Fruit fly (Drosophila melanogaster) whole organism, embryonic: Measurements from ENCODE around the gene fry.

Experiments
- Antp ChIP-seq: fragments of 200-800 bp; sonication (Bioruptor generic); optimal IDR thresholded peaks from 3 replicates; lab custom pipeline; 2016; ENCODE audit warnings: missing biosample characterization, missing genetic modification characterization
- Atf-2 ChIP-seq: fragments of 200-800 bp; sonication (Bioruptor generic); optimal IDR thresholded peaks from 2 replicates; lab custom pipeline; 2016; ENCODE audit warnings: missing biosample characterization, missing genetic modification characterization
- BEAF-32 ChIP-seq: fragments of 200-800 bp; sonication (Bioruptor generic); optimal IDR thresholded peaks from 3 replicates; lab custom pipeline; 2017; ENCODE audit warnings: missing biosample characterization, missing genetic modification characterization, mild to moderate bottlenecking, moderate library complexity, missing genetic modification reagents
- CG10267 ChIP-seq: fragments of 200-800 bp; sonication (Bioruptor generic); optimal IDR thresholded peaks from 2 replicates; lab custom pipeline; 2018; ENCODE audit warnings: missing biosample characterization, mild to moderate bottlenecking, missing genetic modification characterization, moderate library complexity
- CG10462 ChIP-seq: fragments of 200-800 bp; sonication (Bioruptor generic); optimal IDR thresholded peaks from 2 replicates; lab custom pipeline; 2016; ENCODE audit warnings: missing biosample characterization, missing genetic modification characterization
- CG10543 ChIP-seq: fragments of 200-800 bp; sonication (Bioruptor generic); optimal IDR thresholded peaks from 3 replicates; lab custom pipeline; 2017; ENCODE audit warnings: missing biosample characterization, mild to moderate bottlenecking, missing genetic modification characterization, moderate library complexity
- CG11695 ChIP-seq: fragments of 200-800 bp; sonication (Bioruptor generic); IDR thresholded peaks from 3 replicates; pipeline ENCODE4 v1.3.6; 2022; ENCODE audit warnings: missing biosample characterization, missing genetic modification characterization
- CG11723 ChIP-seq: fragments of 200-800 bp; sonication (Bioruptor generic); optimal IDR thresholded peaks from 2 replicates; lab custom pipeline; 2017; ENCODE audit warnings: missing biosample characterization, mild to moderate bottlenecking, missing genetic modification characterization
- CG12659 ChIP-seq: fragments of 200-800 bp; sonication (Bioruptor generic); optimal IDR thresholded peaks from 3 replicates; lab custom pipeline; 2017; ENCODE audit warnings: mild to moderate bottlenecking, missing biosample characterization, missing genetic modification reagents, missing genetic modification characterization
- CG12942 ChIP-seq: fragments of 200-800 bp; sonication (Bioruptor generic); optimal IDR thresholded peaks from 3 replicates; lab custom pipeline; 2016; ENCODE audit warnings: missing biosample characterization, missing genetic modification characterization
- CG14014 ChIP-seq: fragments of 200-800 bp; sonication (Bioruptor generic); IDR thresholded peaks from 2 replicates; pipeline ENCODE4 v1.3.6; 2022; ENCODE audit warnings: missing biosample characterization, missing genetic modification characterization
- CG14050 ChIP-seq: fragments of 200-800 bp; sonication (Bioruptor generic); IDR thresholded peaks from 3 replicates; pipeline ENCODE4 v1.3.6; 2022; ENCODE audit warnings: missing biosample characterization, missing genetic modification characterization
- CG17361 ChIP-seq: fragments of 200-800 bp; sonication (Bioruptor generic); IDR thresholded peaks from 3 replicates; pipeline ENCODE4 v1.3.6; 2022; ENCODE audit warnings: missing biosample characterization, missing genetic modification characterization
- CG17802 ChIP-seq: fragments of 200-800 bp; sonication (Bioruptor generic); optimal IDR thresholded peaks from 2 replicates; lab custom pipeline; 2018; ENCODE audit warnings: missing biosample characterization, mild to moderate bottlenecking, missing genetic modification characterization, moderate library complexity
- CG1792 ChIP-seq: fragments of 200-800 bp; sonication (Bioruptor generic); optimal IDR thresholded peaks from 2 replicates; lab custom pipeline; 2016; ENCODE audit warnings: missing biosample characterization, missing genetic modification characterization
- CG2202 ChIP-seq: fragments of 200-800 bp; sonication (Bioruptor generic); optimal IDR thresholded peaks from 2 replicates; lab custom pipeline; 2018; ENCODE audit warnings: missing biosample characterization, mild to moderate bottlenecking, missing genetic modification characterization
- CG2712 ChIP-seq: fragments of 200-800 bp; optimal IDR thresholded peaks from 3 replicates; lab custom pipeline; 2019; ENCODE audit warnings: missing biosample characterization, mild to moderate bottlenecking, missing genetic modification characterization, moderate library complexity
- CG4424 ChIP-seq: fragments of 200-800 bp; sonication (Bioruptor generic); optimal IDR thresholded peaks from 3 replicates; lab custom pipeline; 2016; ENCODE audit warnings: missing biosample characterization, missing genetic modification characterization
- CG4730 ChIP-seq: fragments of 200-800 bp; sonication (Bioruptor generic); IDR thresholded peaks from 2 replicates; pipeline ENCODE4 v1.3.6; 2022; ENCODE audit warnings: missing biosample characterization, missing genetic modification characterization
- CG4854 ChIP-seq: fragments of 200-800 bp; sonication (Bioruptor generic); optimal IDR thresholded peaks from 2 replicates; lab custom pipeline; 2016; ENCODE audit warnings: missing biosample characterization, missing genetic modification characterization, inconsistent platforms
- CG5953 ChIP-seq: fragments of 200-800 bp; sonication (Bioruptor generic); IDR thresholded peaks from 2 replicates; pipeline ENCODE4 v1.3.6; 2022; ENCODE audit warnings: missing biosample characterization, missing genetic modification characterization
- CG6254 ChIP-seq: fragments of 200-800 bp; sonication (Bioruptor generic); optimal IDR thresholded peaks from 3 replicates; lab custom pipeline; 2017; ENCODE audit warnings: mild to moderate bottlenecking, missing biosample characterization, missing genetic modification reagents, missing genetic modification characterization
- CG6689 ChIP-seq: fragments of 200-800 bp; sonication (Bioruptor generic); IDR thresholded peaks from 2 replicates; pipeline ENCODE4 v1.3.6; 2022; ENCODE audit warnings: missing biosample characterization, missing genetic modification characterization
- CG6765 ChIP-seq: fragments of 200-800 bp; sonication (Bioruptor generic); optimal IDR thresholded peaks from 3 replicates; lab custom pipeline; 2017; ENCODE audit warnings: missing biosample characterization, mild to moderate bottlenecking, missing genetic modification characterization
- CG7357 ChIP-seq: fragments of 200-800 bp; sonication (Bioruptor generic); IDR thresholded peaks from 3 replicates; pipeline ENCODE4 v1.3.6; 2022; ENCODE audit warnings: missing biosample characterization, missing genetic modification characterization
- Chrac-16 ChIP-seq: fragments of 200-800 bp; sonication (Bioruptor generic); optimal IDR thresholded peaks from 3 replicates; lab custom pipeline; 2016; ENCODE audit warnings: missing biosample characterization, missing genetic modification characterization
- D ChIP-seq, 2 experiments: fragments of 200-800 bp in 1 of 2; fragments of >200 bp in 1 of 2; sonication (Bioruptor generic) in 1 of 2; optimal IDR thresholded peaks; 2 replicates in 1 of 2; 3 replicates in 1 of 2; lab custom pipeline; 2017; ENCODE audit warnings: mild to moderate bottlenecking in 1 of 2, missing biosample characterization in 1 of 2, missing genetic modification characterization in 1 of 2, missing genetic modification reagents in 1 of 2
- Dip3 ChIP-seq: fragments of 200-800 bp; sonication (Bioruptor generic); optimal IDR thresholded peaks from 3 replicates; lab custom pipeline; 2016; ENCODE audit warnings: missing biosample characterization, missing genetic modification characterization
- Drgx ChIP-seq: fragments of 200-800 bp; sonication (Bioruptor generic); IDR thresholded peaks from 2 replicates; pipeline ENCODE4 v1.3.6; 2022; ENCODE audit warnings: missing biosample characterization, missing genetic modification characterization
- Hand ChIP-seq: fragments of 200-800 bp; sonication (Bioruptor generic); optimal IDR thresholded peaks from 2 replicates; lab custom pipeline; 2017; ENCODE audit warnings: mild to moderate bottlenecking, missing biosample characterization, missing genetic modification reagents, missing genetic modification characterization
- Hr78 ChIP-seq, 2 experiments: fragments of 200-800 bp in 1 of 2; fragments of >200 bp in 1 of 2; sonication (Bioruptor generic) in 1 of 2; optimal IDR thresholded peaks; 2 replicates each; lab custom pipeline; 2017 to 2019; ENCODE audit warnings: missing biosample characterization in 2 of 2, missing genetic modification characterization in 2 of 2, mild to moderate bottlenecking in 1 of 2, moderate library complexity in 1 of 2
- Lim3 ChIP-seq: fragments of 200-800 bp; sonication (Bioruptor generic); IDR thresholded peaks from 2 replicates; pipeline ENCODE4 v1.3.6; 2022; ENCODE audit warnings: missing biosample characterization, missing genetic modification characterization
- NC2β ChIP-seq: fragments of 200-800 bp; sonication (Bioruptor generic); optimal IDR thresholded peaks from 2 replicates; lab custom pipeline; 2016; ENCODE audit warnings: missing biosample characterization, missing genetic modification characterization
- Neu2 ChIP-seq: fragments of 200-800 bp; sonication (Bioruptor generic); optimal IDR thresholded peaks from 3 replicates; lab custom pipeline; 2016; ENCODE audit warnings: missing biosample characterization, missing genetic modification characterization, borderline replicate concordance
- Stat92E ChIP-seq, 3 experiments: fragments of >200 bp in 2 of 3; fragments of 200-800 bp in 1 of 3; sonication (Bioruptor generic) in 1 of 3; optimal IDR thresholded peaks; 2 replicates each; lab custom pipeline; 2017 to 2019; ENCODE audit warnings: missing biosample characterization in 3 of 3, missing genetic modification characterization in 3 of 3, mild to moderate bottlenecking in 1 of 3, moderate library complexity in 1 of 3
- ac ChIP-seq: fragments of 200-800 bp; sonication (Bioruptor generic); optimal IDR thresholded peaks from 3 replicates; lab custom pipeline; 2017; ENCODE audit warnings: missing biosample characterization, mild to moderate bottlenecking, missing genetic modification characterization
- aop ChIP-seq: fragments of 200-800 bp; sonication (Bioruptor generic); IDR thresholded peaks from 2 replicates; pipeline ENCODE4 v1.3.6; 2022; ENCODE audit warnings: missing biosample characterization, missing genetic modification characterization
- bab2 ChIP-seq: fragments of 200-800 bp; sonication (Bioruptor generic); optimal IDR thresholded peaks from 2 replicates; lab custom pipeline; 2016; ENCODE audit warnings: missing biosample characterization, missing genetic modification characterization
- bigmax ChIP-seq: fragments of 200-800 bp; sonication (Bioruptor generic); optimal IDR thresholded peaks from 2 replicates; lab custom pipeline; 2018; ENCODE audit warnings: missing biosample characterization, mild to moderate bottlenecking, missing genetic modification characterization
- chn ChIP-seq: fragments of 200-800 bp; sonication (Bioruptor generic); optimal IDR thresholded peaks from 2 replicates; lab custom pipeline; 2016; ENCODE audit warnings: missing biosample characterization, missing genetic modification characterization
- grn ChIP-seq: fragments of 200-800 bp; sonication (Bioruptor generic); optimal IDR thresholded peaks from 3 replicates; lab custom pipeline; 2017; ENCODE audit warnings: missing biosample characterization, missing genetic modification characterization
- oc ChIP-seq: fragments of 200-800 bp; sonication (Bioruptor generic); optimal IDR thresholded peaks from 2 replicates; lab custom pipeline; 2018; ENCODE audit warnings: missing biosample characterization, mild to moderate bottlenecking, missing genetic modification characterization, moderate library complexity
- onecut ChIP-seq: fragments of 200-800 bp; sonication (Bioruptor generic); IDR thresholded peaks from 2 replicates; pipeline ENCODE4 v1.3.6; 2022; ENCODE audit warnings: missing biosample characterization, missing genetic modification characterization
- prd ChIP-seq, 3 experiments: fragments of >200 bp in 2 of 3; fragments of 200-800 bp in 1 of 3; sonication (Bioruptor generic) in 1 of 3; optimal IDR thresholded peaks in 2 of 3; IDR thresholded peaks in 1 of 3; 2 replicates in 2 of 3; 3 replicates in 1 of 3; pipeline versions ENCODE4 v1.3.6 to Lab custom; 2017 to 2022; ENCODE audit warnings: missing biosample characterization in 1 of 3, missing genetic modification characterization in 1 of 3
- sna ChIP-seq: fragments of 200-800 bp; sonication (Bioruptor generic); IDR thresholded peaks from 2 replicates; pipeline ENCODE4 v1.3.6; 2022; ENCODE audit warnings: missing biosample characterization, missing genetic modification characterization; ENCODE audit not compliant: partially characterized antibody
- so ChIP-seq: fragments of 200-800 bp; sonication (Bioruptor generic); IDR thresholded peaks from 3 replicates; pipeline ENCODE4 v1.3.6; 2022; ENCODE audit warnings: missing biosample characterization, missing genetic modification characterization
- ssp ChIP-seq: fragments of 200-800 bp; sonication (Bioruptor generic); IDR thresholded peaks from 2 replicates; pipeline ENCODE4 v1.3.6; 2022; ENCODE audit warnings: missing biosample characterization, missing genetic modification characterization
- toy ChIP-seq: fragments of 200-800 bp; sonication (Bioruptor generic); IDR thresholded peaks from 2 replicates; pipeline ENCODE4 v1.3.6; 2022; ENCODE audit warnings: missing biosample characterization, missing genetic modification characterization
- unc-4 ChIP-seq: fragments of 200-800 bp; sonication (Bioruptor generic); IDR thresholded peaks from 2 replicates; pipeline ENCODE4 v1.3.6; 2022; ENCODE audit warnings: missing biosample characterization, missing genetic modification characterization; ENCODE audit not compliant: partially characterized antibody

fry gene

dm6 chr3L:9718929-9719328 is 40.0 kb upstream of the fry start, which contains the start of the genes CG18178 and CG14174 (continued):
- peak; percentile 2 for TF ChIP-seq Hand
- TF ChIP-seq CG6689 (GFP tag; lab: Robert Waterston, UW), result peak; percentile 67
- 0 out of 2 replicates have a peak, but pooled peaks have one; percentile 22 for TF ChIP-seq sna (GFP tag; lab: Robert Waterston, UW)
- peak; percentile 63; the same call in 1 of the 2 replicates for TF ChIP-seq CG14014 (GFP tag; lab: Robert Waterston, UW)
- TF ChIP-seq CG5953 (GFP tag; lab: Robert Waterston, UW), result no peak
- no peak for TF ChIP-seq NC2β
- peak; percentile 77 for TF ChIP-seq CG12659 (GFP tag; lab: Kevin White, UChicago)
- peak; percentile 33; the same call in 1 of the 2 replicates for TF ChIP-seq unc-4
- TF ChIP-seq Drgx (GFP tag; lab: Robert Waterston, UW), result no peak
- peak; percentile 89 for TF ChIP-seq CG17361 (GFP tag; lab: Robert Waterston, UW)
- no peak for TF ChIP-seq bigmax (GFP tag; lab: Kevin White, UChicago)
- TF ChIP-seq CG12942 (GFP tag; lab: Kevin White, UChicago), result peak; percentile 58
- peak; percentile 9 for TF ChIP-seq CG11723
- no peak for TF ChIP-seq Hr78 (GFP tag; optimal IDR thresholded peaks at IDR 0.05; lab: Kevin White, UChicago)
- TF ChIP-seq so (GFP tag; lab: Robert Waterston, UW), result no peak
- TF ChIP-seq ssp (GFP tag; lab: Robert Waterston, UW), result peak; percentile 45
- TF ChIP-seq D (optimal IDR thresholded peaks at IDR 0.05; lab: Kevin White, UChicago), result no peak
- peak; percentile 16 for TF ChIP-seq D (GFP tag; optimal IDR thresholded peaks at IDR 0.05; lab: Kevin White, UChicago)
- TF ChIP-seq CG14050 (GFP tag; lab: Robert Waterston, UW), result 0 out of 3 replicates have a peak, but pooled peaks have one; percentile 37
- peak; percentile 61 for TF ChIP-seq BEAF-32 (GFP tag; lab: Kevin White, UChicago)
- no peak for TF ChIP-seq chn (GFP tag; lab: Kevin White, UChicago)
- no peak for TF ChIP-seq Atf-2 (GFP tag; lab: Kevin White, UChicago)
- no peak for TF ChIP-seq oc (tag; lab: Kevin White, UChicago)
- TF ChIP-seq CG10462 (GFP tag; lab: Kevin White, UChicago), result peak; percentile 23
- peak; percentile 5 for TF ChIP-seq ac
- peak; percentile 67 for TF ChIP-seq Chrac-16 (GFP tag; lab: Kevin White, UChicago)
- no peak for TF ChIP-seq Lim3
- TF ChIP-seq CG6765 (GFP tag; lab: Kevin White, UChicago), result no peak
- TF ChIP-seq onecut (GFP tag; lab: Robert Waterston, UW), result peak; percentile 31; the same call in 1 of the 2 replicates
- peak; percentile 69 for TF ChIP-seq CG10543 (GFP tag; lab: Kevin White, UChicago)
- no peak for TF ChIP-seq Stat92E (GFP tag; optimal IDR thresholded peaks at IDR 0.05; lab: Kevin White, UChicago)
- no peak for TF ChIP-seq aop (GFP tag; lab: Robert Waterston, UW)
- peak; percentile 23 for TF ChIP-seq CG4854 (GFP tag; lab: Kevin White, UChicago)
- no peak; the same call in 1 of the 2 replicates for TF ChIP-seq CG4730 (GFP tag; lab: Robert Waterston, UW)
- peak; percentile 54 for TF ChIP-seq CG17802 (tag; lab: Kevin White, UChicago)
- TF ChIP-seq CG2202, result peak; percentile 28
- TF ChIP-seq CG11695 (GFP tag; lab: Robert Waterston, UW), result peak; percentile 49; the same call in 1 of the 3 replicates
- no peak for TF ChIP-seq bab2 (GFP tag; lab: Kevin White, UChicago)
- no peak for TF ChIP-seq Neu2
- TF ChIP-seq Antp (GFP tag; lab: Kevin White, UChicago), result no peak
- TF ChIP-seq Dip3 (GFP tag; lab: Kevin White, UChicago), result no peak
- TF ChIP-seq prd (optimal IDR thresholded peaks at IDR 0.05; lab: Kevin White, UChicago), result no peak
- TF ChIP-seq prd (GFP tag; IDR thresholded peaks at IDR 0.05; lab: Robert Waterston, UW), result peak; percentile 59; the same call in 1 of the 3 replicates
- no peak for TF ChIP-seq CG7357 (GFP tag; lab: Robert Waterston, UW)
- no peak for TF ChIP-seq toy (GFP tag; lab: Robert Waterston, UW)
- no peak for TF ChIP-seq grn (GFP tag; lab: Kevin White, UChicago)
- TF ChIP-seq CG4424 (GFP tag; lab: Kevin White, UChicago), result peak; percentile 74
- TF ChIP-seq CG10267 (tag; lab: Kevin White, UChicago), result peak; percentile 76
- TF ChIP-seq CG1792 (GFP tag; lab: Kevin White, UChicago), result no peak
- TF ChIP-seq CG2712 (tag; lab: Kevin White, UChicago), result peak; percentile 85
- peak; percentile 38 for TF ChIP-seq CG6254 (GFP tag; lab: Kevin White, UChicago)
